Worm (Caenorhabditis elegans) whole organism, L1 larva: ENCODE data around the gene C50E3.11.

Experiments
- C16A3.4 ChIP-seq: fragments of 150-350 bp; optimal IDR thresholded peaks from 2 replicates; lab custom pipeline; 2014; ENCODE audit warnings: missing biosample characterization, missing genetic modification characterization
- C34B4.2 ChIP-seq: sonication (generic microtip); optimal IDR thresholded peaks from 2 replicates; lab custom pipeline; 2017; ENCODE audit warnings: mild to moderate bottlenecking, missing genetic modification characterization, missing compliant biosample characterization
- F16B12.6 ChIP-seq: fragments of 150-350 bp; optimal IDR thresholded peaks from 2 replicates; lab custom pipeline; 2014; ENCODE audit warnings: missing biosample characterization, missing genetic modification characterization
- aly-2 ChIP-seq: fragments of 150-350 bp; optimal IDR thresholded peaks from 2 replicates; lab custom pipeline; 2014; ENCODE audit warnings: missing biosample characterization, missing genetic modification characterization
- ceh-8 ChIP-seq: fragments of 200-800 bp; sonication (Bioruptor generic); optimal IDR thresholded peaks from 2 replicates; lab custom pipeline; 2018; ENCODE audit warnings: mild to moderate bottlenecking, missing genetic modification characterization, moderate library complexity, missing compliant biosample characterization
- ceh-88 ChIP-seq: fragments of 200-800 bp; sonication (Bioruptor generic); IDR thresholded peaks from 2 replicates; pipeline ENCODE4 v1.3.6; 2022; ENCODE audit warnings: missing genetic modification characterization, missing compliant biosample characterization
- dsc-1 ChIP-seq: sonication (generic microtip); optimal IDR thresholded peaks from 2 replicates; lab custom pipeline; 2016; ENCODE audit warnings: mild to moderate bottlenecking, missing genetic modification characterization, missing compliant biosample characterization
- efl-1 ChIP-seq, 4 experiments: fragments of 150-350 bp; optimal IDR thresholded peaks in 3 of 4; peaks in 1 of 4; 1 replicate in 1 of 4; 2 replicates in 3 of 4; lab custom pipeline; 2014; ENCODE audit warnings: missing biosample characterization in 2 of 4, missing genetic modification characterization in 2 of 4, missing genetic modification reagents in 2 of 4
- egl-27 ChIP-seq, 2 experiments: fragments of 150-350 bp in 1 of 2; sonication (generic microtip); optimal IDR thresholded peaks; 3 replicates each; lab custom pipeline; 2017 to 2018; ENCODE audit warnings: missing biosample characterization in 2 of 2, missing genetic modification characterization in 2 of 2, missing genetic modification reagents in 2 of 2
- ets-5 ChIP-seq: fragments of 200-800 bp; sonication (Bioruptor generic); IDR thresholded peaks from 2 replicates; pipeline ENCODE4 v1.3.6; 2022; ENCODE audit warnings: missing genetic modification characterization, missing compliant biosample characterization
- fkh-4 ChIP-seq: sonication (generic microtip); optimal IDR thresholded peaks from 2 replicates; lab custom pipeline; 2016; ENCODE audit warnings: missing compliant biosample characterization, missing genetic modification characterization, borderline replicate concordance
- fkh-8 ChIP-seq: sonication (generic microtip); optimal IDR thresholded peaks from 2 replicates; lab custom pipeline; 2016; ENCODE audit warnings: mild to moderate bottlenecking, missing genetic modification characterization, missing compliant biosample characterization
- hlh-17 ChIP-seq: fragments of 200-800 bp; sonication (Bioruptor generic); optimal IDR thresholded peaks from 2 replicates; lab custom pipeline; 2018; ENCODE audit warnings: missing genetic modification characterization, mild to moderate bottlenecking, missing compliant biosample characterization, moderate library complexity, borderline replicate concordance
- hpl-2 ChIP-seq: fragments of 150-350 bp; optimal IDR thresholded peaks from 2 replicates; lab custom pipeline; 2014; ENCODE audit warnings: missing biosample characterization, missing genetic modification reagents, missing genetic modification characterization
- isw-1 ChIP-seq: fragments of 200-800 bp; sonication (Bioruptor generic); IDR thresholded peaks from 2 replicates; pipeline ENCODE4 v1.3.6; 2022; ENCODE audit warnings: missing genetic modification characterization, missing compliant biosample characterization
- jun-1 ChIP-seq: fragments of 150-350 bp; optimal IDR thresholded peaks from 2 replicates; lab custom pipeline; 2014; ENCODE audit warnings: missing biosample characterization, missing genetic modification reagents, missing genetic modification characterization
- lin-13 ChIP-seq: fragments of 150-350 bp; optimal IDR thresholded peaks from 2 replicates; lab custom pipeline; 2014; ENCODE audit warnings: missing biosample characterization, missing genetic modification reagents, missing genetic modification characterization
- lin-14 ChIP-seq: fragments of 200-800 bp; sonication (Bioruptor generic); optimal IDR thresholded peaks from 2 replicates; lab custom pipeline; 2018; ENCODE audit warnings: mild to moderate bottlenecking, missing genetic modification characterization, moderate library complexity, missing compliant biosample characterization
- lir-3 ChIP-seq: sonication (generic microtip); optimal IDR thresholded peaks from 2 replicates; lab custom pipeline; 2016; ENCODE audit warnings: mild to moderate bottlenecking, missing genetic modification characterization, moderate library complexity, missing compliant biosample characterization; ENCODE audit not compliant: poor library complexity
- mep-1 ChIP-seq: fragments of 150-350 bp; optimal IDR thresholded peaks from 2 replicates; lab custom pipeline; 2014; ENCODE audit warnings: missing biosample characterization, missing genetic modification characterization
- nhr-20 ChIP-seq: sonication (generic microtip); optimal IDR thresholded peaks from 2 replicates; lab custom pipeline; 2016; ENCODE audit warnings: mild to moderate bottlenecking, missing genetic modification characterization, missing compliant biosample characterization
- nhr-77 ChIP-seq: fragments of 150-350 bp; optimal IDR thresholded peaks from 2 replicates; lab custom pipeline; 2014; ENCODE audit warnings: missing biosample characterization, missing genetic modification characterization
- nhr-90 ChIP-seq: sonication (generic microtip); optimal IDR thresholded peaks from 2 replicates; lab custom pipeline; 2016; ENCODE audit warnings: mild to moderate bottlenecking, missing genetic modification characterization, missing compliant biosample characterization; ENCODE audit not compliant: poor library complexity
- pax-3 ChIP-seq: fragments of 200-800 bp; sonication (Bioruptor generic); optimal IDR thresholded peaks from 2 replicates; lab custom pipeline; 2018; ENCODE audit warnings: mild to moderate bottlenecking, missing genetic modification characterization, moderate library complexity, missing compliant biosample characterization
- pqm-1 ChIP-seq: sonication (generic microtip); optimal IDR thresholded peaks from 3 replicates; lab custom pipeline; 2017; ENCODE audit warnings: missing biosample characterization, missing genetic modification characterization
- skn-1 ChIP-seq: fragments of 150-350 bp; optimal IDR thresholded peaks from 2 replicates; lab custom pipeline; 2014; ENCODE audit warnings: missing biosample characterization, missing genetic modification characterization
- snu-23 ChIP-seq: sonication (generic microtip); optimal IDR thresholded peaks from 2 replicates; lab custom pipeline; 2016; ENCODE audit warnings: missing genetic modification characterization, missing compliant biosample characterization
- sox-4 ChIP-seq: sonication (generic microtip); optimal IDR thresholded peaks from 2 replicates; lab custom pipeline; 2016; ENCODE audit warnings: missing genetic modification characterization, missing compliant biosample characterization
- unc-130 ChIP-seq: fragments of 150-350 bp; optimal IDR thresholded peaks from 2 replicates; lab custom pipeline; 2017; ENCODE audit warnings: missing biosample characterization, missing genetic modification characterization, inconsistent platforms
- xbp-1 ChIP-seq: sonication (generic microtip); optimal IDR thresholded peaks from 2 replicates; lab custom pipeline; 2016; ENCODE audit warnings: missing genetic modification characterization, missing compliant biosample characterization
- zag-1 ChIP-seq: fragments of 150-350 bp; optimal IDR thresholded peaks from 2 replicates; lab custom pipeline; 2014; ENCODE audit warnings: missing biosample characterization, missing genetic modification characterization
- zip-4 ChIP-seq: fragments of 200-800 bp; sonication (Bioruptor generic); optimal IDR thresholded peaks from 2 replicates; lab custom pipeline; 2018; ENCODE audit warnings: mild to moderate bottlenecking, missing genetic modification characterization, moderate library complexity, missing compliant biosample characterization
- ztf-4 ChIP-seq: fragments of 150-350 bp; optimal IDR thresholded peaks from 2 replicates; lab custom pipeline; 2014; ENCODE audit warnings: missing biosample characterization, missing genetic modification characterization

The C50E3.11 gene

ce11 chrV:7570290-7570689 lies 33.0 kb downstream of the C50E3.11 start, which contains the start of gene clec-212:
Gene clec-212 (minus strand): TSS chrV:7570390.
- no peak for TF ChIP-seq mep-1
- no peak for TF ChIP-seq pax-3
- no peak for TF ChIP-seq xbp-1 (tag; lab: Kevin White, UChicago)
- TF ChIP-seq ets-5 (GFP tag; lab: Robert Waterston, UW), result no peak
- TF ChIP-seq nhr-77 (tag; lab: Kevin White, UChicago), result no peak
- no peak for TF ChIP-seq pqm-1 (tag; lab: Kevin White, UChicago)
- TF ChIP-seq snu-23 (GFP tag; lab: Kevin White, UChicago), result no peak
- TF ChIP-seq lin-14, result no peak
- TF ChIP-seq zag-1 (tag; lab: Kevin White, UChicago), result no peak
- TF ChIP-seq jun-1, result no peak
- TF ChIP-seq egl-27 (tag; optimal IDR thresholded peaks at IDR 0.05; lab: Kevin White, UChicago), result no peak
- TF ChIP-seq skn-1 (tag; lab: Kevin White, UChicago), result no peak

- TF ChIP-seq efl-1 (optimal IDR thresholded peaks at IDR 0.05; lab: Kevin White, UChicago) (no peak), efl-1 (GFP tag; optimal IDR thresholded peaks at IDR 0.05 in 1 of 2; lab: Kevin White, UChicago) (no peak), egl-27 (tag; optimal IDR thresholded peaks at IDR 0.05; lab: Kevin White, UChicago) (no peak), isw-1 (GFP tag; lab: Robert Waterston, UW) (no peak), fkh-8 (tag; lab: Kevin White, UChicago) (no peak), lin-13 (GFP tag; lab: Kevin White, UChicago) (no peak), zip-4 (GFP tag; lab: Kevin White, UChicago) (no peak), unc-130 (tag; lab: Kevin White, UChicago) (no peak), hpl-2 (GFP tag; lab: Kevin White, UChicago) (no peak), nhr-90 (no peak), C16A3.4 (tag; lab: Kevin White, UChicago) (no peak), fkh-4 (tag; lab: Kevin White, UChicago) (no peak), C34B4.2 (tag; lab: Kevin White, UChicago) (no peak), ztf-4 (no peak), nhr-20 (tag; lab: Kevin White, UChicago) (no peak), F16B12.6 (no peak), dsc-1 (tag; lab: Kevin White, UChicago) (no peak), ceh-8 (GFP tag; lab: Kevin White, UChicago) (no peak), hlh-17 (GFP tag; lab: Kevin White, UChicago) (no peak)
Measured at ce11 chrV:7562947-7563346, 40.3 kb downstream of the C50E3.11 start, which contains the start of gene F19F10.1. Gene F19F10.1 (plus strand): TSS chrV:7563247.

- TF ChIP-seq nhr-20 (tag; lab: Kevin White, UChicago), result no peak
- no peak for TF ChIP-seq lir-3
- no peak for TF ChIP-seq ceh-88 (GFP tag; lab: Robert Waterston, UW)
- no peak for TF ChIP-seq efl-1 (optimal IDR thresholded peaks at IDR 0.05; lab: Kevin White, UChicago)
- TF ChIP-seq efl-1 (GFP tag; optimal IDR thresholded peaks at IDR 0.05 in 1 of 2; lab: Kevin White, UChicago), result peak in 1 of 2 experiments; percentile 33
- no peak for TF ChIP-seq aly-2 (tag; lab: Kevin White, UChicago)
- no peak for TF ChIP-seq lin-14
- TF ChIP-seq, all 84 proteins: peak for 1
Measured at ce11 chrV:7558693-7559092, 44.6 kb downstream of the C50E3.11 start, which contains the start of gene ets-7. Gene ets-7 (minus strand): TSS chrV:7558793.

ce11 chrV:7555875-7556274 lies 47.4 kb downstream of the C50E3.11 start:
- no peak for TF ChIP-seq sox-4 (tag; lab: Kevin White, UChicago)
- TF ChIP-seq fkh-4 (tag; lab: Kevin White, UChicago), result peak; percentile 55
- TF ChIP-seq efl-1 (optimal IDR thresholded peaks at IDR 0.05; lab: Kevin White, UChicago), result no peak
- peak in 1 of 2 experiments; percentile 24 for TF ChIP-seq efl-1 (GFP tag; optimal IDR thresholded peaks at IDR 0.05 in 1 of 2; lab: Kevin White, UChicago)
- peak; percentile 78 for TF ChIP-seq dsc-1 (tag; lab: Kevin White, UChicago)
